Worm (Caenorhabditis elegans) whole organism, L4 larva: ENCODE results near the gene rft-1.

Experiments
- D1046.2 ChIP-seq: fragments of 200-800 bp; sonication (Bioruptor generic); IDR thresholded peaks from 2 replicates; pipeline ENCODE4 v1.3.6; 2022; ENCODE audit warnings: missing genetic modification characterization, missing compliant biosample characterization
- R02D3.7 ChIP-seq: fragments of 150-350 bp; sonication (generic microtip); optimal IDR thresholded peaks from 3 replicates; lab custom pipeline; 2014; ENCODE audit warnings: missing biosample characterization, missing genetic modification characterization
- Y5F2A.4 ChIP-seq: fragments of 200-800 bp; sonication (Bioruptor generic); optimal IDR thresholded peaks from 2 replicates; lab custom pipeline; 2018; ENCODE audit warnings: mild to moderate bottlenecking, missing genetic modification characterization, missing compliant biosample characterization
- ceh-82 ChIP-seq: sonication (generic microtip); optimal IDR thresholded peaks from 2 replicates; lab custom pipeline; 2017; ENCODE audit warnings: missing biosample characterization, missing genetic modification characterization
- dve-1 ChIP-seq: sonication (generic microtip); optimal IDR thresholded peaks from 2 replicates; lab custom pipeline; 2017; ENCODE audit warnings: antibody characterized with exemption, mild to moderate bottlenecking, missing genetic modification characterization, missing compliant biosample characterization; ENCODE audit not compliant: insufficient read depth
- egl-27 ChIP-seq: sonication (generic microtip); optimal IDR thresholded peaks from 3 replicates; lab custom pipeline; 2017; ENCODE audit warnings: missing biosample characterization, missing genetic modification reagents, missing genetic modification characterization
- lin-39 ChIP-seq: fragments of 150-350 bp; optimal IDR thresholded peaks from 2 replicates; lab custom pipeline; 2014; ENCODE audit warnings: missing biosample characterization, missing genetic modification reagents, missing genetic modification characterization
- lsy-2 ChIP-seq, 2 experiments: fragments of 150-350 bp in 1 of 2; sonication (generic microtip) in 1 of 2; optimal IDR thresholded peaks; 2 replicates each; lab custom pipeline; 2014 to 2017; ENCODE audit warnings: missing biosample characterization in 2 of 2, missing genetic modification characterization in 2 of 2
- nhr-25 ChIP-seq: sonication (generic microtip); optimal IDR thresholded peaks from 2 replicates; lab custom pipeline; 2017; ENCODE audit warnings: missing genetic modification characterization, mild to moderate bottlenecking, missing compliant biosample characterization, antibody characterized with exemption, moderate library complexity, borderline replicate concordance; ENCODE audit not compliant: insufficient read depth
- nhr-28 ChIP-seq: fragments of 150-350 bp; optimal IDR thresholded peaks from 2 replicates; lab custom pipeline; 2014; ENCODE audit warnings: missing biosample characterization, missing genetic modification characterization
- nhr-77 ChIP-seq: fragments of 150-350 bp; optimal IDR thresholded peaks from 2 replicates; lab custom pipeline; 2014; ENCODE audit warnings: missing biosample characterization, missing genetic modification characterization
- pha-4 ChIP-seq, 2 experiments: fragments of 150-350 bp in 1 of 2; fragments of 200-800 bp in 1 of 2; sonication (Bioruptor generic) in 1 of 2; IDR thresholded peaks in 1 of 2; optimal IDR thresholded peaks in 1 of 2; 2 replicates each; pipeline versions ENCODE4 v1.3.6 to Lab custom; 2014 to 2022; ENCODE audit warnings: missing genetic modification characterization in 2 of 2, missing genetic modification reagents in 2 of 2, missing biosample characterization in 1 of 2, missing compliant biosample characterization in 1 of 2
- snpc-4 ChIP-seq: fragments of 150-350 bp; optimal IDR thresholded peaks from 2 replicates; lab custom pipeline; 2014; ENCODE audit warnings: missing biosample characterization, missing genetic modification characterization
- unc-62 ChIP-seq, 3 experiments: fragments of 150-350 bp in 1 of 3; sonication (generic microtip); optimal IDR thresholded peaks in 2 of 3; peaks in 1 of 3; 1 replicate in 1 of 3; 2 replicates in 2 of 3; lab custom pipeline; 2014 to 2017; ENCODE audit warnings: missing biosample characterization in 3 of 3, missing genetic modification characterization in 3 of 3, missing genetic modification reagents in 3 of 3, missing genotype in 1 of 3

DNA sequence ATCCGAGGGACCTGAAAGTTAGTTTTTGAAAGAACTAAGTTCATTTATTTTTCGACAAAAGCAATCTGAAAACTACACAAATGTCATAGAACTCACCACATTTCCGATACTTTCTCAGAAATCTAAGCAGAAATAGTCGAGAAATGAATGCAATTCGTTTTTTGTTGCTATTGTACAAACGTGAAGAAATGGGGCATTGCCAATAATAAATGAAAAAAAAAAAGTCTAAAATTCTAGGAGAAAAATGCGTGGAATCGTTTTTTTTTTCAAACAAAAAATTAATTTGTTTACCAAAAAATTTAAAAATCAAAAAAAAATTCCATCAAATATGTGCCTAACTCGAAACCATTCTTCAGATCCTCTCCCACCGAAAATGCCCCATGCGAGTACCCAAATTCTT lies 31.3 kb downstream of the rft-1 start, which contains the start of gene Y47D7A.17:
- TF ChIP-seq ceh-82 (no peak), egl-27 (no peak), R02D3.7 (no peak), snpc-4 (tag; lab: Kevin White, UChicago) (no peak), lsy-2 (tag; optimal IDR thresholded peaks at IDR 0.05; lab: Kevin White, UChicago) (no peak), unc-62 (GFP tag; optimal IDR thresholded peaks at IDR 0.05 in 1 of 2; lab: Kevin White, UChicago) (no peak), unc-62 (tag; optimal IDR thresholded peaks at IDR 0.05; lab: Kevin White, UChicago) (no peak), nhr-25 (tag; lab: Kevin White, UChicago) (no peak), nhr-28 (tag; lab: Kevin White, UChicago) (no peak), dve-1 (tag; lab: Kevin White, UChicago) (no peak), pha-4 (GFP tag; IDR thresholded peaks at IDR 0.05; lab: Robert Waterston, UW) (no peak), pha-4 (tag; optimal IDR thresholded peaks at IDR 0.05; lab: Kevin White, UChicago) (no peak), lin-39 (tag; lab: Kevin White, UChicago) (no peak), Y5F2A.4 (GFP tag; lab: Kevin White, UChicago) (no peak), D1046.2 (GFP tag; lab: Robert Waterston, UW) (no peak), nhr-77 (tag; lab: Kevin White, UChicago) (no peak)
